Worm (Caenorhabditis elegans) whole organism, L2 larva: ENCODE data around the gene cut-6.

ENCODE experiments used
- elt-1 ChIP-seq: fragments of 150-350 bp; optimal IDR thresholded peaks from 2 replicates; lab custom pipeline; 2014; ENCODE audit warnings: missing biosample characterization, missing genetic modification characterization
- nhr-25 ChIP-seq: fragments of 150-350 bp; sonication (generic microtip); optimal IDR thresholded peaks from 3 replicates; lab custom pipeline; 2014; ENCODE audit warnings: missing biosample characterization, missing genetic modification characterization
- unc-39 ChIP-seq: fragments of 150-350 bp; optimal IDR thresholded peaks from 2 replicates; lab custom pipeline; 2014; ENCODE audit warnings: missing biosample characterization, missing genetic modification characterization

- TF ChIP-seq elt-1 (tag; lab: Kevin White, UChicago), result no peak
- TF ChIP-seq unc-39 (tag; lab: Kevin White, UChicago), result no peak
- no peak for TF ChIP-seq nhr-25 (tag; lab: Kevin White, UChicago)
These were observed 51.6 kb downstream of the cut-6 start for ce11 chrIII:10962910-10963309.
